Fruit fly (Drosophila melanogaster) whole organism, adult: ENCODE data around the gene CG11403.

ENCODE experiments used
- CG11617 ChIP-seq: fragments of 200-800 bp; sonication (Bioruptor generic); optimal IDR thresholded peaks from 2 replicates; lab custom pipeline; 2017; ENCODE audit warnings: mild to moderate bottlenecking, missing biosample characterization, missing genetic modification reagents, missing genetic modification characterization
- CG12768 ChIP-seq: fragments of 200-800 bp; sonication (Bioruptor generic); optimal IDR thresholded peaks from 2 replicates; lab custom pipeline; 2017; ENCODE audit warnings: missing biosample characterization, missing genetic modification characterization, mild to moderate bottlenecking, moderate library complexity, missing genetic modification reagents
- CG14711 ChIP-seq: fragments of 200-800 bp; sonication (Bioruptor generic); optimal IDR thresholded peaks from 2 replicates; lab custom pipeline; 2018; ENCODE audit warnings: missing biosample characterization, mild to moderate bottlenecking, missing genetic modification characterization, moderate library complexity
- CG1620 ChIP-seq: fragments of 200-800 bp; sonication (Bioruptor generic); optimal IDR thresholded peaks from 2 replicates; lab custom pipeline; 2016; ENCODE audit warnings: missing biosample characterization, missing genetic modification characterization
- CG33017 ChIP-seq: fragments of 200-800 bp; sonication (Bioruptor generic); optimal IDR thresholded peaks from 2 replicates; lab custom pipeline; 2018; ENCODE audit warnings: missing biosample characterization, mild to moderate bottlenecking, missing genetic modification characterization, moderate library complexity
- CG5204 ChIP-seq: fragments of 200-800 bp; sonication (Bioruptor generic); optimal IDR thresholded peaks from 2 replicates; lab custom pipeline; 2016; ENCODE audit warnings: missing biosample characterization, missing genetic modification characterization
- CG7045 ChIP-seq: fragments of 200-800 bp; sonication (Bioruptor generic); optimal IDR thresholded peaks from 2 replicates; lab custom pipeline; 2017; ENCODE audit warnings: missing biosample characterization, mild to moderate bottlenecking, missing genetic modification characterization
- CG7101 ChIP-seq: fragments of 200-800 bp; sonication (Bioruptor generic); optimal IDR thresholded peaks from 2 replicates; lab custom pipeline; 2018; ENCODE audit warnings: missing biosample characterization, mild to moderate bottlenecking, missing genetic modification characterization, moderate library complexity
- Clk ChIP-seq: fragments of 200-800 bp; sonication (Bioruptor generic); optimal IDR thresholded peaks from 2 replicates; lab custom pipeline; 2017; ENCODE audit warnings: missing biosample characterization, missing genetic modification characterization
- Crg-1 ChIP-seq: fragments of 200-800 bp; sonication (Bioruptor generic); optimal IDR thresholded peaks from 2 replicates; lab custom pipeline; 2016; ENCODE audit warnings: missing biosample characterization, missing genetic modification characterization
- Hr96 ChIP-seq: fragments of 200-800 bp; sonication (Bioruptor generic); optimal IDR thresholded peaks from 2 replicates; lab custom pipeline; 2016; ENCODE audit warnings: missing biosample characterization, missing genetic modification characterization
- Mnt ChIP-seq: fragments of 200-800 bp; sonication (Bioruptor generic); optimal IDR thresholded peaks from 2 replicates; lab custom pipeline; 2016; ENCODE audit warnings: missing biosample characterization, mild to moderate bottlenecking, missing genetic modification characterization
- bab1 ChIP-seq: fragments of 200-800 bp; sonication (Bioruptor generic); optimal IDR thresholded peaks from 3 replicates; lab custom pipeline; 2019; ENCODE audit warnings: missing biosample characterization, mild to moderate bottlenecking, missing genetic modification characterization, moderate library complexity
- cic ChIP-seq: fragments of 200-800 bp; sonication (Bioruptor generic); optimal IDR thresholded peaks from 2 replicates; lab custom pipeline; 2017; ENCODE audit warnings: missing biosample characterization, mild to moderate bottlenecking, missing genetic modification characterization, moderate library complexity
- cnc ChIP-seq, 2 experiments: fragments of >200 bp; optimal IDR thresholded peaks; 2 replicates each; lab custom pipeline; 2017
- kay ChIP-seq: fragments of 200-800 bp; sonication (Bioruptor generic); peaks from one replicate; lab custom pipeline; 2016; ENCODE audit warnings: missing biosample characterization, missing genetic modification characterization, borderline replicate concordance
- ovo ChIP-seq: fragments of 200-800 bp; sonication (Bioruptor generic); optimal IDR thresholded peaks from 2 replicates; lab custom pipeline; 2016; ENCODE audit warnings: missing biosample characterization, missing genetic modification characterization
- pad ChIP-seq: fragments of 200-800 bp; sonication (Bioruptor generic); optimal IDR thresholded peaks from 3 replicates; lab custom pipeline; 2017; ENCODE audit warnings: missing biosample characterization, missing genetic modification characterization, mild to moderate bottlenecking, moderate library complexity, missing genetic modification reagents
- tj ChIP-seq: fragments of 200-800 bp; sonication (Bioruptor generic); optimal IDR thresholded peaks from 3 replicates; lab custom pipeline; 2017; ENCODE audit warnings: missing biosample characterization, mild to moderate bottlenecking, missing genetic modification characterization, moderate library complexity
- toe ChIP-seq: fragments of 200-800 bp; sonication (Bioruptor generic); optimal IDR thresholded peaks from 2 replicates; lab custom pipeline; 2016; ENCODE audit warnings: missing biosample characterization, missing genetic modification characterization

Gene CG11403

DNA sequence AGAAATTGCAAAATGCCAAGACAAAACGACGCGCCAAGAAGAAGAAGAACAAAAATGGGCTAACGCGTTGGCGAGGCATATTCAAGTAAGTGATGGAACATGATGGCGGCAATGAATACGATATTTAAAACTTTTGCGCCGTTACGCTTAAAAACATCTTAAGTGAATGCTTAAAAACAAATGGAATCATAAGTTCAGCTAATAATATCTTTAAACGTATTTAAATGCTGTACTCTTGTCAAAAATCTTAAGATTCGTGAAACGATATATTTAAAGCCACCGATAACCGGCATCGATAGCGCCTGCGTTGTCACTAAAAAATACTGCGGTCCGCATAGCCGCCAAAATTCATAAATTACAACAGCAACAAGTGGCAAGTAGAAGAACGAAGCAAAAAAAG is at the start of gene CG11403:
CG11403 (minus strand) TSS at position 53 of the 400 bp plus-strand sequence.
- no peak for TF ChIP-seq Clk (GFP tag; lab: Kevin White, UChicago)
- TF ChIP-seq cic, result no peak
- no peak for TF ChIP-seq kay (GFP tag; lab: Kevin White, UChicago)
- no peak for TF ChIP-seq Mnt
- TF ChIP-seq pad (GFP tag; lab: Kevin White, UChicago), result no peak
- peak; percentile 18 for TF ChIP-seq Crg-1
- TF ChIP-seq CG12768 (GFP tag; lab: Kevin White, UChicago), result no peak
- no peak for TF ChIP-seq CG5204 (GFP tag; lab: Kevin White, UChicago)
- no peak for TF ChIP-seq cnc (optimal IDR thresholded peaks at IDR 0.05; lab: Kevin White, UChicago)
- peak; percentile 50 for TF ChIP-seq bab1 (GFP tag; lab: Kevin White, UChicago)
- peak; percentile 31 for TF ChIP-seq CG11617 (GFP tag; lab: Kevin White, UChicago)
- peak; percentile 8 for TF ChIP-seq CG7101
- peak; percentile 27 for TF ChIP-seq ovo (GFP tag; lab: Kevin White, UChicago)
- peak; percentile 50 for TF ChIP-seq CG1620 (GFP tag; lab: Kevin White, UChicago)
- TF ChIP-seq Hr96, result no peak
- TF ChIP-seq CG7045 (GFP tag; lab: Kevin White, UChicago), result no peak
- TF ChIP-seq CG33017, result no peak
- peak; percentile 34 for TF ChIP-seq CG14711
- TF ChIP-seq toe (GFP tag; lab: Kevin White, UChicago), result peak; percentile 23
- peak; percentile 21 for TF ChIP-seq tj (GFP tag; lab: Kevin White, UChicago)

DNA sequence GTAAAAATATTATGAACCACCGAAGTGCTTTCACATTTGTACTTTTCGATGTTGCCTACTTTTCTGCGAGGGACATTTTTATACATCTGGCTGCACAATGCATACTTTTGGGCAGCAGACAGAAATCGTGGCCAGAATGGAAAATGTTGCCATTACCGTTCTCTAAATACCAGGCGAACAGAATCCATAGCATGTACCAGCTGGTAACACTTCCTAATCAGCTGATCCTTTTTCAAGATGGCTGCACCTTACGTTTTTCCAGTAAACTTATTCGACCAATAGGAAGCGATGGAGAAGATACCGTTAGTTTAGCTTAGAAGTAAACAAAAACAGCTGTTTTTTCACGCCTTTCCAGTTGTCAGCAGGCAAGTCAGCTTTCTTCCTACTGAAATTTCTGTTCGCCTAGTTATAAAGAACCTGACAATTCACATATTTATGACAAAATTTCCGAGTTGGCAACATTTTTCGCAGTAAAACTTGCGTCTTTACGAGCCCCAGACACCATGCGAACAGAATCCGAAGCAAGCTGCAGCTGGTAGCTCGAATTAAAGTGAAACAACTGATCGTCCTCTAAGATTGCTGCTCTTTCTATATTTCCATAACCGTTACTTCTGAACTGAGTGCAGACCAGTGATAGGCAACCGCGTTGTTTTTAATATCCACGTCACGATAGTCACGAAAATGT is 49.4 kb upstream of the CG11403 start:
- TF ChIP-seq CG5204 (GFP tag; lab: Kevin White, UChicago), result no peak
- no peak for TF ChIP-seq CG1620 (GFP tag; lab: Kevin White, UChicago)
- TF ChIP-seq CG33017, result no peak
- TF ChIP-seq Crg-1, result no peak
- TF ChIP-seq CG12768 (GFP tag; lab: Kevin White, UChicago), result no peak
- TF ChIP-seq pad (GFP tag; lab: Kevin White, UChicago), result peak; percentile 95
- no peak for TF ChIP-seq cic
- TF ChIP-seq CG11617 (GFP tag; lab: Kevin White, UChicago), result no peak
- TF ChIP-seq tj (GFP tag; lab: Kevin White, UChicago), result peak; percentile 13
- TF ChIP-seq bab1 (GFP tag; lab: Kevin White, UChicago), result peak; percentile 69
- TF ChIP-seq cnc (optimal IDR thresholded peaks at IDR 0.05; lab: Kevin White, UChicago), result no peak
- TF ChIP-seq ovo (GFP tag; lab: Kevin White, UChicago), result peak; percentile 73
- TF ChIP-seq toe (GFP tag; lab: Kevin White, UChicago), result no peak

DNA sequence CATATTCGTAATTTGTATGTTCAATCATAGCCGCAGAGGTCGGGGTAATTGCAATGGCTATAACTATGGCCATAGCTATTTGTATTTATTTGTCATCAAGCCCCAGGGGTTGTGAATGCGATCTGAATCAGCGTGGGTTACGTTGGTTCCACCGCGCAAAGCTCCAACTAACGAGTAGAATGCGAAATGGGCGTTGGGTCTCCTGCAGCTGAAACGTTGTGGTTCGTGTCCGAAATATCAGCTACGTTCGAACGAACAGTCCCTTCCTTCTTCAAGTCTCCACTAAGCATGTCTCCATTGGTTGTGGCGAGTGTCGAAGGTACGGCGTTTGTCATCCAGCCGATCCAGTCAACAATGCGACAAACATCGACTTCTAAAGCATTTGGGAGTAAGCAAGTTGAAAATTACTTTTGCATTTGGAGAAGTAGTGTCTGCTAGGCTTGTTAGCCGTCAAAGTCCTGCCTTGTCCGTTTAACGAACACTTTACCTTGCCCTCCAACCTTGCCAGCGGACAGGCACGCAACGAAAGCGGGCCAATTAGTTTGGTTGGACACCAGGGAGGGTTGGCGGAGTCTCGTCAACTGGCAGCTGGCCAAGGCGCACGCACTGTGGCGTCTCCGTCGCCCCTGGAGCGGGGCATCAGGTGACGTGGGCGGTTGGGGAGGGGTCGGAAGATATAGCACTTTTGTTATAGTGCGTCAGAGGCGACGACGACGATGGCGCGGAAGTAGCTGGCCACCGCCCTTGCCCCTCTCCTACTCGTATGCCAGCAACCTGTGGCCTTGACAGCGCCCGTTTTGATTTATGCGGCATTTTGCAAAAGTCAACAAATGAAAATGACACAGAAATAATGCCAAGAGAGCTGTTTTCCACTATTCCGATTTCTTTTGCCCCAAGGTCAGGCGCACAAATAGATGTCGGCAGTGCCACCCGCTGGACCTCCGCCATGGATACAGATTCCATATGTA is 47.5 kb upstream of the CG11403 start, which contains the start of gene CG32812:
CG32812 (plus strand) TSS at position 423 of the 968 bp plus-strand sequence.
- TF ChIP-seq cic (no peak), CG7101 (no peak), Mnt (no peak), toe (GFP tag; lab: Kevin White, UChicago) (no peak), CG7045 (GFP tag; lab: Kevin White, UChicago) (no peak), ovo (GFP tag; lab: Kevin White, UChicago) (no peak), pad (GFP tag; lab: Kevin White, UChicago) (no peak), tj (GFP tag; lab: Kevin White, UChicago) (no peak), CG5204 (GFP tag; lab: Kevin White, UChicago) (no peak), Crg-1 (no peak), cnc (optimal IDR thresholded peaks at IDR 0.05; lab: Kevin White, UChicago) (no peak), CG1620 (GFP tag; lab: Kevin White, UChicago) (no peak), Clk (GFP tag; lab: Kevin White, UChicago) (no peak)

- TF ChIP-seq CG7045 (GFP tag; lab: Kevin White, UChicago), result no peak
- no peak for TF ChIP-seq bab1 (GFP tag; lab: Kevin White, UChicago)
- no peak for TF ChIP-seq CG11617 (GFP tag; lab: Kevin White, UChicago)
- no peak for TF ChIP-seq tj (GFP tag; lab: Kevin White, UChicago)
- no peak for TF ChIP-seq cic
- no peak for TF ChIP-seq CG1620 (GFP tag; lab: Kevin White, UChicago)
- no peak for TF ChIP-seq CG7101
- no peak for TF ChIP-seq CG33017
- no peak for TF ChIP-seq CG5204 (GFP tag; lab: Kevin White, UChicago)
- no peak for TF ChIP-seq Hr96
- no peak for TF ChIP-seq CG14711
- TF ChIP-seq cnc (optimal IDR thresholded peaks at IDR 0.05; lab: Kevin White, UChicago), result no peak
- TF ChIP-seq kay (GFP tag; lab: Kevin White, UChicago), result no peak
- TF ChIP-seq pad (GFP tag; lab: Kevin White, UChicago), result no peak
- TF ChIP-seq CG12768 (GFP tag; lab: Kevin White, UChicago), result no peak
- no peak for TF ChIP-seq Clk (GFP tag; lab: Kevin White, UChicago)
- no peak for TF ChIP-seq Crg-1
Measured at dm6 chrX:1286136-1286535, 46.5 kb upstream of the CG11403 start.

dm6 chrX:1285273-1285672 is 45.6 kb upstream of the CG11403 start:
- TF ChIP-seq CG7045 (GFP tag; lab: Kevin White, UChicago) (no peak), cic (no peak), CG11617 (GFP tag; lab: Kevin White, UChicago) (no peak), kay (GFP tag; lab: Kevin White, UChicago) (no peak), CG12768 (GFP tag; lab: Kevin White, UChicago) (no peak), CG7101 (no peak), Crg-1 (no peak), CG5204 (GFP tag; lab: Kevin White, UChicago) (no peak), toe (GFP tag; lab: Kevin White, UChicago) (no peak), CG14711 (no peak)
